Worm (Caenorhabditis elegans) whole organism, early embryonic: ENCODE data around the gene pgl-2.

ENCODE experiments used
- B0310.2 ChIP-seq: sonication (generic microtip); optimal IDR thresholded peaks from 2 replicates; lab custom pipeline; 2016; ENCODE audit warnings: mild to moderate bottlenecking, missing genetic modification characterization, missing compliant biosample characterization
- F13C5.2 ChIP-seq: sonication (generic microtip); optimal IDR thresholded peaks from 2 replicates; lab custom pipeline; 2017; ENCODE audit warnings: mild to moderate bottlenecking, missing genetic modification characterization, inconsistent platforms, missing compliant biosample characterization
- aly-1 ChIP-seq: sonication (generic microtip); optimal IDR thresholded peaks from 2 replicates; lab custom pipeline; 2016; ENCODE audit warnings: missing genetic modification characterization, missing compliant biosample characterization
- ama-1 ChIP-seq: fragments of 150-350 bp; optimal IDR thresholded peaks from 2 replicates; lab custom pipeline; 2014
- ceh-13 ChIP-seq: fragments of 200-800 bp; sonication (Bioruptor generic); optimal IDR thresholded peaks from 2 replicates; lab custom pipeline; 2018; ENCODE audit warnings: mild to moderate bottlenecking, missing genetic modification characterization, missing compliant biosample characterization
- hmbx-1 ChIP-seq: sonication (generic microtip); optimal IDR thresholded peaks from 2 replicates; lab custom pipeline; 2016; ENCODE audit warnings: mild to moderate bottlenecking, missing genetic modification characterization, missing compliant biosample characterization
- scrt-1 ChIP-seq: fragments of 200-800 bp; sonication (Bioruptor generic); IDR thresholded peaks from 2 replicates; pipeline ENCODE4 v1.3.6; 2022; ENCODE audit warnings: missing genetic modification characterization, missing compliant biosample characterization
- sea-1 ChIP-seq: fragments of 200-800 bp; sonication (Bioruptor generic); conservative IDR thresholded peaks from 2 replicates; pipeline ENCODE4 v1.3.6; 2022; ENCODE audit warnings: missing genetic modification characterization, missing compliant biosample characterization

DNA sequence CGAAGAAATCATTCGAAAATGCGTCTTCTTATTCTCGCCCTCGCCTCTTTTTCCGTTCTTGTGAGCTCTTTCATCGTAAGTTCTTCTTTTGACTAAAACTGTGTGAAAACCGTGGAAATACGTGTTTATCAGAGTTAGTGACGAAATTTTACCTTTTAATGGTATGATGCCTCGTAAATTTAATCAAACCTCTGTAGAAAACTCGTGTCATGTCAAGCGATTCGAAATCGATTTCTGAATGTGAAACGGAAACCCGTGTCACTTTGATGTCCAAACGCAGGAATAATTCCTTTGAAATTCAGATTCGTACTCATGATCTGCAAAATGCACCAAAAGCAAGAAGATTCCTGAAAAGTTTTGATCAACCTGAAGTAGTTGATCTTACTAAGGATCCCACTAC, 26.6 kb downstream of the pgl-2 start, which contains the start of gene F22B7.3:
- TF ChIP-seq sea-1 (GFP tag; lab: Robert Waterston, UW) (no peak), ama-1 (no peak), ceh-13 (no peak), scrt-1 (GFP tag; lab: Robert Waterston, UW) (no peak), B0310.2 (tag; lab: Kevin White, UChicago) (no peak), hmbx-1 (no peak), F13C5.2 (tag; lab: Kevin White, UChicago) (no peak), aly-1 (no peak)
